Worm (Caenorhabditis elegans): ENCODE measurements around the gene C23G10.1.

DNA sequence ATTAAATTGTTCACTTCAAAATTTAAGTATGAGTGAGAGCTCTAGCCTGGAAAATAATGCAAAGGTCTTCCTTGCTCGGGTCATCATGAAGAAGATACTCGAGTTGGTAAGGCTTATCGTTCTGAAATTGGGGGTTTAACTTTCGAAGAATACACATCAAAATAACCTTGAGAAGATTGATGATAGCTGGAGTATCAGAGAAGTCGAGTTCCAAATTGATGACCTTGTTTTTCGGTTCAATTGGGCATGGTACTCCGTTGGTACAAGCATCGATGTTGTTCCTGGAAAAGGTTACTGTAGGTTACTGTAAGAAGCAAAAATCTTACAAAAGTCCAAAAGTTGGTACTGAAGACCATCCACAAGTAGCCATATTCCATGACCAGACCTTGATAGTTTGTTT lies 32.9 kb upstream of the C23G10.1 start:
- TF ChIP-seq nhr-237 (tag; optimal IDR thresholded peaks at IDR 0.05) (no peak), spr-1 (tag; optimal IDR thresholded peaks at IDR 0.05) (no peak), ZK546.5 (tag; optimal IDR thresholded peaks at IDR 0.05) (no peak), aha-1 (tag) (no peak), ztf-11 (tag; optimal IDR thresholded peaks at IDR 0.05) (no peak), php-3 (GFP tag; IDR thresholded peaks at IDR 0.05) (no peak), nhr-6 (tag; optimal IDR thresholded peaks at IDR 0.05) (no peak)

All from whole organism, L4 larva.